Fruit fly (Drosophila melanogaster): ENCODE measurements around the gene CG12155.

The CG12155 gene

dm6 chrX:7696711-7697654, 31.6 kb upstream of the CG12155 start (continued):
- TF ChIP-seq CG13287 (GFP tag; IDR thresholded peaks at IDR 0.05; ENCODE audit: partially characterized antibody) (peak; percentile 16; the same call in 1 of the 2 replicates), chif (GFP tag; optimal IDR thresholded peaks at IDR 0.05) (peak; percentile 76 to 81), dati (GFP tag; IDR thresholded peaks at IDR 0.05) (peak; percentile 32; the same call in 1 of the 2 replicates), fd64A (GFP tag; optimal IDR thresholded peaks at IDR 0.05) (peak; percentile 54), pzg (GFP tag; optimal IDR thresholded peaks at IDR 0.05) (peak; percentile 8), gt (GFP tag; IDR thresholded peaks at IDR 0.05) (peak; percentile 26; the same call in 1 of the 2 replicates), Hmx (GFP tag; optimal IDR thresholded peaks at IDR 0.05) (peak; percentile 81), CG17802 (tag; optimal IDR thresholded peaks at IDR 0.05) (no peak), CG14667 (GFP tag; IDR thresholded peaks at IDR 0.05) (peak; percentile 77), gcm2 (GFP tag; optimal IDR thresholded peaks at IDR 0.05) (peak; percentile 87), chinmo (GFP tag; IDR thresholded peaks at IDR 0.05; ENCODE audit: partially characterized antibody) (peak; percentile 66; the same call in 1 of the 4 replicates), prd (optimal IDR thresholded peaks at IDR 0.05) (no peak), prd (GFP tag; IDR thresholded peaks at IDR 0.05) (peak; percentile 89), dmrt11E (tag; optimal IDR thresholded peaks at IDR 0.05) (no peak), CG12219 (GFP tag; optimal IDR thresholded peaks at IDR 0.05) (peak; percentile 88), tgo (GFP tag; IDR thresholded peaks at IDR 0.05) (peak; percentile 92), Dad (GFP tag; optimal IDR thresholded peaks at IDR 0.05) (peak; percentile 59), insv (GFP tag; optimal IDR thresholded peaks at IDR 0.05) (peak in 1 of 2 experiments; percentile 73), CG9876 (GFP tag; optimal IDR thresholded peaks at IDR 0.05) (peak; percentile 67), Sry-δ (GFP tag; optimal IDR thresholded peaks at IDR 0.05) (peak; percentile 47), run (tag; optimal IDR thresholded peaks at IDR 0.05) (peak; percentile 71), CG16863 (GFP tag; optimal IDR thresholded peaks at IDR 0.05) (peak; percentile 74), BEAF-32 (GFP tag; optimal IDR thresholded peaks at IDR 0.05) (peak; percentile 4), odd (GFP tag; optimal IDR thresholded peaks at IDR 0.05) (peak; percentile 86), Stat92E (GFP tag; optimal IDR thresholded peaks at IDR 0.05) (peak in 1 of 3 experiments; percentile 3), Nf-YA (GFP tag; IDR thresholded peaks at IDR 0.05) (peak; percentile 68), hth (optimal IDR thresholded peaks at IDR 0.05) (no peak), stc (GFP tag; IDR thresholded peaks at IDR 0.05) (peak; percentile 83), CG14860 (GFP tag; IDR thresholded peaks at IDR 0.05; ENCODE audit: partially characterized antibody) (no peak), eve (GFP tag; optimal IDR thresholded peaks at IDR 0.05) (peak in 1 of 2 experiments; percentile 91), CG14710 (tag; optimal IDR thresholded peaks at IDR 0.05) (peak; percentile 27), Rx (GFP tag; IDR thresholded peaks at IDR 0.05) (peak; percentile 79), Lpt (GFP tag; optimal IDR thresholded peaks at IDR 0.05) (no peak), ranshi (GFP tag; IDR thresholded peaks at IDR 0.05) (peak; percentile 87), unpg (GFP tag; optimal IDR thresholded peaks at IDR 0.05) (peak; percentile 91), CG4404 (GFP tag; IDR thresholded peaks at IDR 0.05) (peak; percentile 67), CkIIα-i1 (GFP tag; IDR thresholded peaks at IDR 0.05) (0 out of 2 replicates have a peak, but pooled peaks have one; percentile 23), D19B (GFP tag; optimal IDR thresholded peaks at IDR 0.05) (peak; percentile 85), ab (GFP tag; optimal IDR thresholded peaks at IDR 0.05) (peak; percentile 74), CG7987 (GFP tag; optimal IDR thresholded peaks at IDR 0.05) (peak; percentile 40), CG7963 (GFP tag; IDR thresholded peaks at IDR 0.05; ENCODE audit: partially characterized antibody) (no peak), tx (GFP tag; optimal IDR thresholded peaks at IDR 0.05) (peak; percentile 85), CG16779 (GFP tag; IDR thresholded peaks at IDR 0.05) (peak; percentile 88), ken (GFP tag; IDR thresholded peaks at IDR 0.05) (peak; percentile 83), vfl (GFP tag; optimal IDR thresholded peaks at IDR 0.05) (peak; percentile 88), NFAT (GFP tag; IDR thresholded peaks at IDR 0.05) (peak; percentile 80), ci (GFP tag; IDR thresholded peaks at IDR 0.05) (peak; percentile 84), MBD-R2 (GFP tag; IDR thresholded peaks at IDR 0.05) (peak; percentile 82), Hsf (GFP tag; optimal IDR thresholded peaks at IDR 0.05) (peak; percentile 88)

Measured in whole organism, embryonic.